Worm (Caenorhabditis elegans) whole organism, L1 larva: ENCODE results near the gene asm-3.

Source experiments
- ceh-88 ChIP-seq: fragments of 200-800 bp; sonication (Bioruptor generic); IDR thresholded peaks from 2 replicates; pipeline ENCODE4 v1.3.6; 2022; ENCODE audit warnings: missing genetic modification characterization, missing compliant biosample characterization
- efl-3 ChIP-seq: fragments of 200-800 bp; sonication (Bioruptor generic); optimal IDR thresholded peaks from 2 replicates; lab custom pipeline; 2018; ENCODE audit warnings: mild to moderate bottlenecking, missing genetic modification characterization, missing compliant biosample characterization
- fos-1 ChIP-seq: fragments of 150-350 bp; optimal IDR thresholded peaks from 2 replicates; lab custom pipeline; 2014; ENCODE audit warnings: missing biosample characterization, missing genetic modification characterization
- nhr-11 ChIP-seq: fragments of 150-350 bp; optimal IDR thresholded peaks from 2 replicates; lab custom pipeline; 2014; ENCODE audit warnings: missing biosample characterization, missing genetic modification characterization
- nhr-20 ChIP-seq: sonication (generic microtip); optimal IDR thresholded peaks from 2 replicates; lab custom pipeline; 2016; ENCODE audit warnings: mild to moderate bottlenecking, missing genetic modification characterization, missing compliant biosample characterization
- nhr-28 ChIP-seq: fragments of 150-350 bp; optimal IDR thresholded peaks from 2 replicates; lab custom pipeline; 2014; ENCODE audit warnings: missing biosample characterization, missing genetic modification characterization
- nhr-84 ChIP-seq: sonication (generic microtip); optimal IDR thresholded peaks from 2 replicates; lab custom pipeline; 2017; ENCODE audit warnings: missing biosample characterization, missing genetic modification characterization
- pag-3 ChIP-seq: sonication (generic microtip); optimal IDR thresholded peaks from 2 replicates; lab custom pipeline; 2017; ENCODE audit warnings: missing genetic modification characterization, mild to moderate bottlenecking, missing compliant biosample characterization, antibody characterized with exemption, borderline replicate concordance; ENCODE audit not compliant: insufficient read depth
- snpc-4 ChIP-seq: fragments of 150-350 bp; optimal IDR thresholded peaks from 2 replicates; lab custom pipeline; 2014; ENCODE audit warnings: missing biosample characterization, missing genetic modification characterization
- sox-4 ChIP-seq: sonication (generic microtip); optimal IDR thresholded peaks from 2 replicates; lab custom pipeline; 2016; ENCODE audit warnings: missing genetic modification characterization, missing compliant biosample characterization
- tbx-2 ChIP-seq: sonication (generic microtip); optimal IDR thresholded peaks from 2 replicates; lab custom pipeline; 2016; ENCODE audit warnings: missing genetic modification characterization, missing compliant biosample characterization
- unc-62 ChIP-seq: fragments of 150-350 bp; optimal IDR thresholded peaks from 2 replicates; lab custom pipeline; 2014; ENCODE audit warnings: missing biosample characterization, missing genetic modification reagents, missing genetic modification characterization
- ztf-4 ChIP-seq: fragments of 150-350 bp; optimal IDR thresholded peaks from 2 replicates; lab custom pipeline; 2014; ENCODE audit warnings: missing biosample characterization, missing genetic modification characterization

- TF ChIP-seq efl-3 (GFP tag; lab: Kevin White, UChicago) (no peak), nhr-20 (tag; lab: Kevin White, UChicago) (no peak), nhr-84 (no peak), unc-62 (GFP tag; lab: Kevin White, UChicago) (no peak), nhr-28 (tag; lab: Kevin White, UChicago) (no peak), pag-3 (no peak), snpc-4 (tag; lab: Kevin White, UChicago) (no peak), nhr-11 (tag; lab: Kevin White, UChicago) (no peak), ceh-88 (GFP tag; lab: Robert Waterston, UW) (no peak), ztf-4 (no peak), sox-4 (no peak), tbx-2 (tag; lab: Kevin White, UChicago) (no peak), fos-1 (tag; lab: Kevin White, UChicago) (no peak)
Measured at ce11 chrIV:554005-554404, 30.4 kb upstream of the asm-3 start.
